Fruit fly (Drosophila melanogaster): Measurements from ENCODE around the gene GstZ1.

- TF ChIP-seq ttk (optimal IDR thresholded peaks at IDR 0.05) (no peak), h (optimal IDR thresholded peaks at IDR 0.05) (no peak)
These were observed 1.4 kb downstream of the GstZ1 start for dm6 chr3R:9454980-9455379.
